Worm (Caenorhabditis elegans): ENCODE measurements around the gene nob-1.

Gene nob-1

DNA sequence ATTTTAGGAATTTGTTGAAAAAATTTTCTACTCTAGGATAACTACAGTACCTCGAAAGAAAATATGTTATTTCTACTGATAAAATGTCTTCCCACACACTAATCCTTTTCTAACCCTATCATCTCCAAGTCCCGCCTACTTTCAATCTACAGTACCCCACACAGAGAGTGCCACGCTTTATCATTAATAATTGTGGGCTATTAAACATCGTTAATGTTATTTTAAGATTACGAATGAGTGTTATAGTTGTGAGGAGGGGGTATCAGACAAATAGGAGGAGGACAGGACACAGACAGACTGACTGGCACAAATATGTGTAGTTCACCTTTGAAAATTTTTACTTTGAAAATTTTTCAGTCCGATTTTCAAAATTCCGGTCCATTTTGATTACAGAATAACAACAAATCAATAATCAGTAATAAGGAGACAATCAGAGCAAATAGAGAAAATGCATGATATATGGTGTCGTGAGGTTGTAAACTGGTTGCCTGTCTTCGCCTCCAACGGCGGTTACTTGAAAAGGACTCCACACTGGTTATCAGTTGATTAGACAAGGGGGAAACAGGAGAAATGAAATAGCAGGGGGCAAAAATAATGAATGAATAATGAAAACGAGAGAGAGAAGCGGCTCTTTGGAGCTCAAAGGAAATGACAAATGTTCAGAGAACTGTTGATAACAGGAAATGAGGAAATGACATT, 10.2 kb upstream of the nob-1 start:
- TF ChIP-seq nhr-67 (tag; optimal IDR thresholded peaks at IDR 0.05): no peak
- no peak for TF ChIP-seq hmg-11 (tag; optimal IDR thresholded peaks at IDR 0.05)
- no peak for TF ChIP-seq nhr-28 (tag; optimal IDR thresholded peaks at IDR 0.05)
- TF ChIP-seq lsy-12 (tag; optimal IDR thresholded peaks at IDR 0.05): no peak
- peak; percentile 30 for TF ChIP-seq nfya-1 (tag; optimal IDR thresholded peaks at IDR 0.05; ENCODE audit: insufficient read depth)
- peak; percentile 69 for TF ChIP-seq elt-2 (tag; optimal IDR thresholded peaks at IDR 0.05)
- no peak for TF ChIP-seq nhr-237 (tag; optimal IDR thresholded peaks at IDR 0.05)
- TF ChIP-seq ceh-28 (tag; optimal IDR thresholded peaks at IDR 0.05): no peak
- TF ChIP-seq fkh-10 (GFP tag; optimal IDR thresholded peaks at IDR 0.05): no peak

DNA sequence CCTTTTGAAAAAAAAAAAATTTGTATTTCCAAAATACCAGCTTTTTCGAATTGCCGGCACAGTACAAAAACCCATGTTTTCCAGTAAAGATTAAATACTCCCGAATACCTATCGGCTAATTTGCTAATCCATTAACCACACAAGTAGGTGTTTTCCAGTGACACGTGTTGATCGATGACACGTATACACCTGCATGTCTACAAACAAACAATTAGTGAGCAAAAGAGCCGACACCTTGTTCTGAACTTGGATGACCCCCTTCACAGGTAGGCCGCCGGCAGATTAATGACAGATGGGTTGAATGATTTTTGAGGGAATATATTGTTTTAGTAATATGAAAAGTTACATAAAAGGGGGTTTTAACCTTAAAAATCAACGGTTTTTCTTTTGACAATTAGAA, 8.5 kb upstream of the nob-1 start:
- TF ChIP-seq snpc-4 (tag; optimal IDR thresholded peaks at IDR 0.05): no peak
- no peak for TF ChIP-seq zag-1 (tag; optimal IDR thresholded peaks at IDR 0.05)
- TF ChIP-seq elt-3 (tag; optimal IDR thresholded peaks at IDR 0.05): no peak
- no peak for TF ChIP-seq nhr-12 (tag; optimal IDR thresholded peaks at IDR 0.05)
- TF ChIP-seq tbx-2 (tag; optimal IDR thresholded peaks at IDR 0.05): no peak
- no peak for TF ChIP-seq jun-1 (tag; optimal IDR thresholded peaks at IDR 0.05)
- no peak for TF ChIP-seq pha-4 (tag; optimal IDR thresholded peaks at IDR 0.05)
- TF ChIP-seq nhr-28 (tag; optimal IDR thresholded peaks at IDR 0.05): no peak
- TF ChIP-seq unc-62 (GFP tag; optimal IDR thresholded peaks at IDR 0.05): no peak
- TF ChIP-seq ceh-16 (tag; optimal IDR thresholded peaks at IDR 0.05): no peak
- no peak for TF ChIP-seq mdl-1 (tag; optimal IDR thresholded peaks at IDR 0.05)
- TF ChIP-seq ama-1 (optimal IDR thresholded peaks at IDR 0.05): no peak
- TF ChIP-seq elt-2 (tag; optimal IDR thresholded peaks at IDR 0.05): no peak
- no peak for TF ChIP-seq daf-12 (tag; optimal IDR thresholded peaks at IDR 0.05)
- TF ChIP-seq nhr-237 (tag; optimal IDR thresholded peaks at IDR 0.05): no peak
- no peak for TF ChIP-seq egl-27 (tag; optimal IDR thresholded peaks at IDR 0.05)
- no peak for TF ChIP-seq egl-5 (tag; optimal IDR thresholded peaks at IDR 0.05)
- TF ChIP-seq fos-1 (tag; optimal IDR thresholded peaks at IDR 0.05): no peak
- no peak for TF ChIP-seq ceh-9 (tag; optimal IDR thresholded peaks at IDR 0.05)

DNA sequence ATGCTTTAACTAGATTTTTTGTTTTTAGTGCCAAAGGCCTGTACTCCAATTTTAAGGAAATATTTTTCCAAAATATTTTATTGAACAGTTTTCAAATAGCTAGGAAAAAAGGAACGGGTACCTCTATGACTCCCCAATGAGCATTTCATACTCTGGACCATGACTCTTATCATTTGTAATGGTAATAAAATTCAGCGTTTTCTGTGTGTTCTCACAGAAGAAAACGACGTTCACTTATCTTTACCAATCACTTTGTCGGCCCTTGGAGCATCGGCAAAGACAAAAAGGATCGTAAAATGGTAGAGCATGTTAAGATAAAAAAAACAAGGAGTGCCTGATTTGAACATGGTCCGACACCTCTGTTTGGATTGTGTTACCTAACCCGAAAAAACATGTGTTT, 3.4 kb upstream of the nob-1 start:
- TF ChIP-seq elt-2 (tag; optimal IDR thresholded peaks at IDR 0.05) (peak; percentile 19), egl-27 (tag; optimal IDR thresholded peaks at IDR 0.05) (no peak)

DNA sequence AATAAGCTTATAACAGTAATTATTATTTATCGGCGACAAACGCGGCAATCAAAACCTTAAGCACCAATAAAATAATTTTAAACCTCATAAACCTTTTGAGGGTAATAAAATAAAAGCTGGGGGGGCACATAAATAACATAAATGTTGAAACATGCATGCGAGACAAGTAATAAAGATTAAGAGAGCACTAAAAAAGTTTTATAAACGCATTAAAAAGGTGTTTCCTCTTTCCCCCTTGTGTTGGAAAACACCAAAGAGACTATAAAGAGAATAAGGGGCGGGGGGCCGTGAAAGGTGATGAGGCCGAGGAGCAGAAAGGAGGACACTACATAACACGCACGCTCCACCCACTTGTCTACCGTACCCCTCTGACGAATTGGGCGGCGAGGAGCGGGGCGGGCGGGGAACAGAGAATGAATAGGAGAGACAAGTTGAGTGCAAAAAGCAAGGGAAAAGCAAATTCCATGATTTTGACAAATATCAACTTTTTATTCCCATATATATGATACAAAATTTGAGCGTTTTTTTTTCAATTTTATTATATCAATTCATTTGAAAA, 712 bp upstream of the nob-1 start:
- TF ChIP-seq fkh-2 (tag; optimal IDR thresholded peaks at IDR 0.05): no peak
- peak; percentile 30 for TF ChIP-seq pqm-1 (tag; optimal IDR thresholded peaks at IDR 0.05)
- TF ChIP-seq ZK546.5 (tag; optimal IDR thresholded peaks at IDR 0.05): no peak
- TF ChIP-seq hmg-11 (tag; optimal IDR thresholded peaks at IDR 0.05): no peak
- peak; percentile 6 for TF ChIP-seq lsy-12 (tag; optimal IDR thresholded peaks at IDR 0.05)
- no peak for TF ChIP-seq nhr-237 (tag; optimal IDR thresholded peaks at IDR 0.05)
- no peak for TF ChIP-seq R02D3.7 (tag; optimal IDR thresholded peaks at IDR 0.05)
- peak; percentile 65 for TF ChIP-seq elt-2 (tag; optimal IDR thresholded peaks at IDR 0.05)
- no peak for TF ChIP-seq mml-1 (tag; optimal IDR thresholded peaks at IDR 0.05)
- TF ChIP-seq nhr-25 (tag; optimal IDR thresholded peaks at IDR 0.05): no peak
- TF ChIP-seq nfya-1 (tag; optimal IDR thresholded peaks at IDR 0.05; ENCODE audit: insufficient read depth): peak; percentile 98
- no peak for TF ChIP-seq ztf-11 (tag; optimal IDR thresholded peaks at IDR 0.05)

DNA sequence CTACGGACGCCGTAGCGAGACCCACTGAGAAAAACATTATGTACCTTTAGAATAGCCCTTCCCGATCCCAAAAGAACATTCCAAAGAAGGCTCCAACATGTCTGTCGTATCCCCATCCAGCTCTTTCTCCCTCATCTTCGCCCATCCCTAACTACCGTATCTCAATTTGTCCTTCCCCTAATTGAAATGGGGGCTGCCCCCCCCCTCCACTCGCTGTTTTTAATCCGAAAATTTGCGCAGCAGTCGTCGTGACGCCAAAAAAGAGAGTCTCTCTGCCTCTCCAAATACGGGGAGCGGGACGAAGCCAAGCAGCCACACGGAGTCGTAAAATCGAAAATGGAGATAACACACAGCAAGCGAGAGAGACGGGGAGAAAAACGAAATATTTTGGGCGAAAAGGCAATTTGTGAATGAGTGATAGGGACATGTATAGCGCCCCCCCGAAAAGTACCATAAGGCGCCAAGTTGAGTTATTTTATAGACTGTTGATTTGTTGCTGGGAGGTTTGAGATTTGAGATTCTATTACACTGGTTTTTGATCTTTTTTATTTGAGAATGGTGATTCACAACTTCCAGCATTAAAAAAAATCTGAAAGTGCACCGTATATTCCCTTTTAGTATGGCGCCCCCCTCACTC, 2.0 kb downstream of the nob-1 start:
- TF ChIP-seq nfya-1 (tag; optimal IDR thresholded peaks at IDR 0.05; ENCODE audit: insufficient read depth) (peak; percentile 26), unc-39 (tag; optimal IDR thresholded peaks at IDR 0.05) (no peak), nhr-12 (tag; optimal IDR thresholded peaks at IDR 0.05) (no peak), nhr-237 (tag; optimal IDR thresholded peaks at IDR 0.05) (no peak), ceh-9 (tag; optimal IDR thresholded peaks at IDR 0.05) (no peak), elt-2 (tag; optimal IDR thresholded peaks at IDR 0.05) (peak; percentile 20)
